Worm (Caenorhabditis elegans) whole organism, L1 larva: ENCODE data around the gene pbo-4.
A peak's percentile ranks its signal among the peaks of the same experiment; 100 is the strongest.

Experiments
- C04F5.9 ChIP-seq: sonication (generic microtip); optimal IDR thresholded peaks from 2 replicates; lab custom pipeline; 2016; ENCODE audit warnings: missing genetic modification characterization, missing compliant biosample characterization
- aha-1 ChIP-seq: fragments of 150-350 bp; optimal IDR thresholded peaks from 2 replicates; lab custom pipeline; 2014; ENCODE audit warnings: missing biosample characterization, missing genetic modification characterization
- ama-1 ChIP-seq: fragments of 150-350 bp; optimal IDR thresholded peaks from 2 replicates; lab custom pipeline; 2014
- blmp-1 ChIP-seq: fragments of 150-350 bp; optimal IDR thresholded peaks from 2 replicates; lab custom pipeline; 2014; ENCODE audit warnings: missing biosample characterization, missing genetic modification characterization
- ceh-63 ChIP-seq: fragments of 200-800 bp; sonication (Bioruptor generic); optimal IDR thresholded peaks from 2 replicates; lab custom pipeline; 2018; ENCODE audit warnings: mild to moderate bottlenecking, missing genetic modification characterization, missing compliant biosample characterization
- ceh-82 ChIP-seq, 3 experiments: fragments of 150-350 bp in 1 of 3; sonication (generic microtip) in 2 of 3; optimal IDR thresholded peaks; 2 replicates each; lab custom pipeline; 2014 to 2017; ENCODE audit warnings: missing biosample characterization in 3 of 3, missing genetic modification characterization in 3 of 3
- ces-1 ChIP-seq: fragments of 150-350 bp; optimal IDR thresholded peaks from 2 replicates; lab custom pipeline; 2014; ENCODE audit warnings: missing biosample characterization, missing genetic modification reagents, missing genetic modification characterization
- dsc-1 ChIP-seq: sonication (generic microtip); optimal IDR thresholded peaks from 2 replicates; lab custom pipeline; 2016; ENCODE audit warnings: mild to moderate bottlenecking, missing genetic modification characterization, missing compliant biosample characterization
- elt-2 ChIP-seq: sonication (generic microtip); optimal IDR thresholded peaks from 2 replicates; lab custom pipeline; 2016; ENCODE audit warnings: missing genetic modification characterization, mild to moderate bottlenecking, inconsistent platforms, missing compliant biosample characterization, missing genetic modification reagents
- elt-3 ChIP-seq, 6 experiments: fragments of 150-350 bp in 1 of 6; sonication (generic microtip); optimal IDR thresholded peaks; 2 replicates each; lab custom pipeline; 2017 to 2018; ENCODE audit warnings: missing biosample characterization in 6 of 6, missing genetic modification characterization in 6 of 6, inconsistent platforms in 1 of 6
- fkh-10 ChIP-seq: sonication (generic microtip); optimal IDR thresholded peaks from 2 replicates; lab custom pipeline; 2017; ENCODE audit warnings: missing biosample characterization, missing genetic modification reagents, missing genetic modification characterization
- fkh-8 ChIP-seq: sonication (generic microtip); optimal IDR thresholded peaks from 2 replicates; lab custom pipeline; 2016; ENCODE audit warnings: mild to moderate bottlenecking, missing genetic modification characterization, missing compliant biosample characterization
- jun-1 ChIP-seq: fragments of 150-350 bp; optimal IDR thresholded peaks from 2 replicates; lab custom pipeline; 2014; ENCODE audit warnings: missing biosample characterization, missing genetic modification reagents, missing genetic modification characterization
- lin-14 ChIP-seq: fragments of 200-800 bp; sonication (Bioruptor generic); optimal IDR thresholded peaks from 2 replicates; lab custom pipeline; 2018; ENCODE audit warnings: mild to moderate bottlenecking, missing genetic modification characterization, moderate library complexity, missing compliant biosample characterization
- lin-35 ChIP-seq, 2 experiments: fragments of 150-350 bp; optimal IDR thresholded peaks; 2 replicates each; lab custom pipeline; 2014; ENCODE audit warnings: missing biosample characterization in 2 of 2, missing genetic modification characterization in 2 of 2, missing genetic modification reagents in 2 of 2
- lin-39 ChIP-seq: fragments of 150-350 bp; optimal IDR thresholded peaks from 2 replicates; lab custom pipeline; 2014; ENCODE audit warnings: missing biosample characterization, missing genetic modification reagents, missing genetic modification characterization
- mab-9 ChIP-seq: fragments of 200-800 bp; sonication (Bioruptor generic); IDR thresholded peaks from 2 replicates; pipeline ENCODE4 v1.3.6; 2022; ENCODE audit warnings: missing genetic modification reagents, missing genetic modification characterization, missing compliant biosample characterization
- nhr-19 ChIP-seq: fragments of 200-800 bp; sonication (Bioruptor generic); conservative IDR thresholded peaks from 2 replicates; pipeline ENCODE4 v1.3.6; 2022; ENCODE audit warnings: missing genetic modification characterization, missing compliant biosample characterization
- nhr-20 ChIP-seq: sonication (generic microtip); optimal IDR thresholded peaks from 2 replicates; lab custom pipeline; 2016; ENCODE audit warnings: mild to moderate bottlenecking, missing genetic modification characterization, missing compliant biosample characterization
- nhr-237 ChIP-seq: fragments of 150-350 bp; optimal IDR thresholded peaks from 2 replicates; lab custom pipeline; 2014; ENCODE audit warnings: missing biosample characterization, missing genetic modification characterization
- nhr-28 ChIP-seq: fragments of 150-350 bp; optimal IDR thresholded peaks from 2 replicates; lab custom pipeline; 2014; ENCODE audit warnings: missing biosample characterization, missing genetic modification characterization
- nhr-47 ChIP-seq: sonication (generic microtip); optimal IDR thresholded peaks from 2 replicates; lab custom pipeline; 2016; ENCODE audit warnings: mild to moderate bottlenecking, missing genetic modification characterization, moderate library complexity, missing compliant biosample characterization
- nhr-71 ChIP-seq: sonication (generic microtip); optimal IDR thresholded peaks from 2 replicates; lab custom pipeline; 2016; ENCODE audit warnings: mild to moderate bottlenecking, missing genetic modification characterization, moderate library complexity, missing compliant biosample characterization
- nhr-76 ChIP-seq: sonication (generic microtip); optimal IDR thresholded peaks from 2 replicates; lab custom pipeline; 2017; ENCODE audit warnings: missing biosample characterization, missing genetic modification characterization
- nhr-85 ChIP-seq: sonication (generic microtip); peaks from one replicate; lab custom pipeline; 2016; ENCODE audit warnings: missing genetic modification characterization, inconsistent platforms, missing compliant biosample characterization
- pqm-1 ChIP-seq: sonication (generic microtip); optimal IDR thresholded peaks from 3 replicates; lab custom pipeline; 2017; ENCODE audit warnings: missing biosample characterization, missing genetic modification characterization
- rnt-1 ChIP-seq: sonication (generic microtip); optimal IDR thresholded peaks from 2 replicates; lab custom pipeline; 2016; ENCODE audit warnings: mild to moderate bottlenecking, missing genetic modification characterization, moderate library complexity, missing compliant biosample characterization
- sptf-1 ChIP-seq: fragments of 150-350 bp; optimal IDR thresholded peaks from 2 replicates; lab custom pipeline; 2014; ENCODE audit warnings: missing biosample characterization, missing genetic modification characterization
- unc-86 ChIP-seq: sonication (generic microtip); optimal IDR thresholded peaks from 2 replicates; lab custom pipeline; 2016; ENCODE audit warnings: missing genetic modification characterization, missing compliant biosample characterization
- unc-98 ChIP-seq: fragments of 200-800 bp; sonication (Bioruptor generic); IDR thresholded peaks from 2 replicates; pipeline ENCODE4 v1.3.6; 2022; ENCODE audit warnings: missing genetic modification characterization, missing compliant biosample characterization
- zip-4 ChIP-seq: fragments of 200-800 bp; sonication (Bioruptor generic); optimal IDR thresholded peaks from 2 replicates; lab custom pipeline; 2018; ENCODE audit warnings: mild to moderate bottlenecking, missing genetic modification characterization, moderate library complexity, missing compliant biosample characterization
- ztf-4 ChIP-seq: fragments of 150-350 bp; optimal IDR thresholded peaks from 2 replicates; lab custom pipeline; 2014; ENCODE audit warnings: missing biosample characterization, missing genetic modification characterization

Gene pbo-4

ce11 chrX:10909661-10910060 lies 44.3 kb upstream of the pbo-4 start (continued):
- no peak for TF ChIP-seq nhr-47
- peak; percentile 34; the same call in 1 of the 2 replicates for TF ChIP-seq nhr-19 (GFP tag; lab: Robert Waterston, UW)
- no peak for TF ChIP-seq ceh-82 (tag; optimal IDR thresholded peaks at IDR 0.05; lab: Kevin White, UChicago)
- TF ChIP-seq nhr-76 (tag; lab: Kevin White, UChicago), result no peak
- TF ChIP-seq lin-14 (GFP tag; lab: Kevin White, UChicago), result peak; percentile 69
- peak; percentile 70 for TF ChIP-seq rnt-1 (tag; lab: Kevin White, UChicago)
- TF ChIP-seq sptf-1 (tag; lab: Kevin White, UChicago), result no peak
- peak; percentile 36 for TF ChIP-seq lin-39 (tag; lab: Kevin White, UChicago)
- no peak for TF ChIP-seq ceh-63 (GFP tag; lab: Kevin White, UChicago)
- TF ChIP-seq zip-4 (GFP tag; lab: Kevin White, UChicago), result no peak
- TF ChIP-seq mab-9 (GFP tag; lab: Robert Waterston, UW), result no peak
- TF ChIP-seq nhr-237, result no peak
- no peak for TF ChIP-seq blmp-1 (tag; lab: Kevin White, UChicago)
- no peak for TF ChIP-seq nhr-20 (tag; lab: Kevin White, UChicago)
- TF ChIP-seq fkh-10 (GFP tag; lab: Kevin White, UChicago), result no peak
- no peak for TF ChIP-seq ama-1 (lab: Kevin White, UChicago)

- no peak for TF ChIP-seq ces-1
- TF ChIP-seq rnt-1 (tag; lab: Kevin White, UChicago), result peak; percentile 34
- no peak for TF ChIP-seq elt-2 (tag; lab: Kevin White, UChicago)
- no peak for TF ChIP-seq nhr-28 (tag; lab: Kevin White, UChicago)
These were observed 43.2 kb upstream of the pbo-4 start, which contains the start of gene F47B10.8 for ce11 chrX:10910716-10911115. TSS of gene F47B10.8 (minus strand) at chrX:10910816.

- TF ChIP-seq sptf-1 (tag; lab: Kevin White, UChicago), result no peak
These were observed 40.0 kb upstream of the pbo-4 start, which contains the start of gene F47B10.9 for ce11 chrX:10913981-10914380. TSS of gene F47B10.9 (minus strand) at chrX:10914081.

ce11 chrX:10914421-10915277 lies 39.3 kb upstream of the pbo-4 start:
- TF ChIP-seq dsc-1 (tag; lab: Kevin White, UChicago) (no peak), unc-86 (no peak), nhr-20 (tag; lab: Kevin White, UChicago) (peak; percentile 53), pqm-1 (tag; lab: Kevin White, UChicago) (no peak), nhr-71 (tag; lab: Kevin White, UChicago) (peak; percentile 8), C04F5.9 (tag; lab: Kevin White, UChicago) (no peak), lin-35 (GFP tag; optimal IDR thresholded peaks at IDR 0.05; lab: Kevin White, UChicago) (peak in 1 of 2 experiments; percentile 17), nhr-85 (tag; lab: Kevin White, UChicago) (peak; percentile 83), mab-9 (GFP tag; lab: Robert Waterston, UW) (no peak), fkh-8 (tag; lab: Kevin White, UChicago) (no peak), blmp-1 (tag; lab: Kevin White, UChicago) (peak; percentile 12), unc-98 (GFP tag; lab: Robert Waterston, UW) (no peak), elt-2 (tag; lab: Kevin White, UChicago) (peak; percentile 66), aha-1 (tag; lab: Kevin White, UChicago) (no peak), jun-1 (tag; lab: Kevin White, UChicago) (no peak), ztf-4 (tag; lab: Kevin White, UChicago) (no peak), elt-3 (tag; optimal IDR thresholded peaks at IDR 0.05; lab: Kevin White, UChicago) (peak in 1 of 6 experiments; percentile 11), lin-14 (GFP tag; lab: Kevin White, UChicago) (peak; percentile 26)
